Worm (Caenorhabditis elegans) whole organism, young adult: ENCODE data around the gene twk-32.
A peak's percentile ranks its signal among the peaks of the same experiment; 100 is the strongest.

Experiments
- C17E4.6 ChIP-seq: fragments of 200-800 bp; sonication (Bioruptor generic); IDR thresholded peaks from 2 replicates; pipeline ENCODE4 v1.3.6; 2022; ENCODE audit warnings: missing genetic modification reagents, missing genetic modification characterization, missing compliant biosample characterization
- F22D6.2 ChIP-seq: sonication (generic microtip); optimal IDR thresholded peaks from 2 replicates; lab custom pipeline; 2016; ENCODE audit warnings: mild to moderate bottlenecking, missing genetic modification characterization, missing compliant biosample characterization
- F23B12.7 ChIP-seq: sonication (generic microtip); optimal IDR thresholded peaks from 2 replicates; lab custom pipeline; 2017; ENCODE audit warnings: missing genetic modification characterization, mild to moderate bottlenecking, missing compliant biosample characterization, antibody characterized with exemption, moderate library complexity; ENCODE audit not compliant: insufficient read depth
- F52B5.7 ChIP-seq: sonication (generic microtip); optimal IDR thresholded peaks from 2 replicates; lab custom pipeline; 2016; ENCODE audit warnings: mild to moderate bottlenecking, missing genetic modification characterization, missing compliant biosample characterization
- F57A8.1 ChIP-seq: fragments of 200-800 bp; sonication (Bioruptor generic); optimal IDR thresholded peaks from 2 replicates; lab custom pipeline; 2018; ENCODE audit warnings: mild to moderate bottlenecking, missing genetic modification characterization, moderate library complexity, missing compliant biosample characterization
- Y56A3A.18 ChIP-seq: fragments of 200-800 bp; sonication (Bioruptor generic); IDR thresholded peaks from 2 replicates; pipeline ENCODE4 v1.3.6; 2022; ENCODE audit warnings: missing genetic modification reagents, missing genetic modification characterization, missing compliant biosample characterization
- athp-1 ChIP-seq: sonication (generic microtip); optimal IDR thresholded peaks from 2 replicates; lab custom pipeline; 2017; ENCODE audit warnings: mild to moderate bottlenecking, missing genetic modification characterization, missing compliant biosample characterization
- attf-5 ChIP-seq: fragments of 200-800 bp; sonication (Bioruptor generic); optimal IDR thresholded peaks from 2 replicates; lab custom pipeline; 2018; ENCODE audit warnings: mild to moderate bottlenecking, missing genetic modification characterization, missing compliant biosample characterization
- attf-6 ChIP-seq: fragments of 200-800 bp; sonication (Bioruptor generic); IDR thresholded peaks from 2 replicates; pipeline ENCODE4 v1.3.6; 2022; ENCODE audit warnings: missing genetic modification reagents, missing genetic modification characterization, missing compliant biosample characterization
- ccch-3 ChIP-seq: fragments of 200-800 bp; sonication (Bioruptor generic); optimal IDR thresholded peaks from 2 replicates; lab custom pipeline; 2018; ENCODE audit warnings: mild to moderate bottlenecking, missing genetic modification characterization, missing compliant biosample characterization
- cebp-1 ChIP-seq, 2 experiments: fragments of 200-800 bp in 1 of 2; sonication (Bioruptor generic) in 1 of 2; sonication (generic microtip) in 1 of 2; IDR thresholded peaks in 1 of 2; optimal IDR thresholded peaks in 1 of 2; 2 replicates each; pipeline versions ENCODE4 v1.3.6 to Lab custom; 2017 to 2022; ENCODE audit warnings: missing compliant biosample characterization in 2 of 2, missing genetic modification characterization in 2 of 2, mild to moderate bottlenecking in 1 of 2, missing genetic modification reagents in 1 of 2, moderate library complexity in 1 of 2
- cebp-2 ChIP-seq: fragments of 200-800 bp; sonication (Bioruptor generic); IDR thresholded peaks from 2 replicates; pipeline ENCODE4 v1.3.6; 2022; ENCODE audit warnings: missing genetic modification characterization, missing compliant biosample characterization
- ceh-58 ChIP-seq: fragments of 200-800 bp; sonication (Bioruptor generic); IDR thresholded peaks from 2 replicates; pipeline ENCODE4 v1.3.6; 2022; ENCODE audit warnings: missing genetic modification characterization, missing compliant biosample characterization
- dox-1 ChIP-seq: fragments of 200-800 bp; sonication (Bioruptor generic); IDR thresholded peaks from 2 replicates; pipeline ENCODE4 v1.3.6; 2022; ENCODE audit warnings: missing genetic modification reagents, missing genetic modification characterization, missing compliant biosample characterization
- egl-44 ChIP-seq: fragments of 200-800 bp; sonication (Bioruptor generic); IDR thresholded peaks from 2 replicates; pipeline ENCODE4 v1.3.6; 2022; ENCODE audit warnings: missing genetic modification reagents, missing genetic modification characterization, missing compliant biosample characterization
- egrh-3 ChIP-seq: fragments of 200-800 bp; sonication (Bioruptor generic); IDR thresholded peaks from 2 replicates; pipeline ENCODE4 v1.3.6; 2022; ENCODE audit warnings: missing genetic modification reagents, missing genetic modification characterization, missing compliant biosample characterization
- ets-4 ChIP-seq: fragments of 200-800 bp; sonication (Bioruptor generic); optimal IDR thresholded peaks from 2 replicates; lab custom pipeline; 2018; ENCODE audit warnings: mild to moderate bottlenecking, missing genetic modification characterization, missing compliant biosample characterization
- fkh-3 ChIP-seq: sonication (generic microtip); optimal IDR thresholded peaks from 2 replicates; lab custom pipeline; 2016; ENCODE audit warnings: mild to moderate bottlenecking, missing genetic modification characterization, missing compliant biosample characterization
- him-1 ChIP-seq: sonication (generic microtip); optimal IDR thresholded peaks from 2 replicates; lab custom pipeline; 2016; ENCODE audit warnings: missing genotype, missing genetic modification reagents, missing genetic modification characterization, missing compliant biosample characterization
- hmg-1.2 ChIP-seq: fragments of 200-800 bp; sonication (Bioruptor generic); IDR thresholded peaks from 2 replicates; pipeline ENCODE4 v1.3.6; 2022; ENCODE audit warnings: missing genetic modification reagents, missing genetic modification characterization, missing compliant biosample characterization
- hrde-1 ChIP-seq: sonication (generic microtip); optimal IDR thresholded peaks from 2 replicates; lab custom pipeline; 2016; ENCODE audit warnings: missing genetic modification characterization, mild to moderate bottlenecking, missing compliant biosample characterization, moderate library complexity, missing genotype, missing genetic modification reagents, borderline replicate concordance
- hsf-1 ChIP-seq: fragments of 200-800 bp; sonication (Bioruptor generic); IDR thresholded peaks from 2 replicates; pipeline ENCODE4 v1.3.6; 2022; ENCODE audit warnings: missing genetic modification reagents, missing genetic modification characterization, missing compliant biosample characterization
- let-607 ChIP-seq, 2 experiments: fragments of 200-800 bp in 1 of 2; sonication (Bioruptor generic) in 1 of 2; sonication (generic microtip) in 1 of 2; optimal IDR thresholded peaks; 2 replicates each; lab custom pipeline; 2016 to 2018; ENCODE audit warnings: mild to moderate bottlenecking in 2 of 2, missing compliant biosample characterization in 2 of 2, missing genetic modification characterization in 2 of 2, moderate library complexity in 2 of 2, missing genotype in 1 of 2
- madf-3 ChIP-seq: fragments of 200-800 bp; sonication (Bioruptor generic); IDR thresholded peaks from 2 replicates; pipeline ENCODE4 v1.3.6; 2022; ENCODE audit warnings: missing genetic modification reagents, missing genetic modification characterization, missing compliant biosample characterization
- nfyb-1 ChIP-seq: fragments of 200-800 bp; sonication (Bioruptor generic); IDR thresholded peaks from 2 replicates; pipeline ENCODE4 v1.3.6; 2022; ENCODE audit warnings: missing genetic modification reagents, missing genetic modification characterization, missing compliant biosample characterization
- nhr-120 ChIP-seq: fragments of 200-800 bp; sonication (Bioruptor generic); IDR thresholded peaks from 2 replicates; pipeline ENCODE4 v1.3.6; 2022; ENCODE audit warnings: missing genetic modification characterization, missing compliant biosample characterization
- nhr-179 ChIP-seq: sonication (generic microtip); optimal IDR thresholded peaks from 2 replicates; lab custom pipeline; 2016; ENCODE audit warnings: mild to moderate bottlenecking, missing genetic modification characterization, missing compliant biosample characterization
- nhr-27 ChIP-seq: fragments of 200-800 bp; sonication (Bioruptor generic); optimal IDR thresholded peaks from 2 replicates; lab custom pipeline; 2018; ENCODE audit warnings: mild to moderate bottlenecking, missing genetic modification characterization, moderate library complexity, missing compliant biosample characterization
- nhr-80 ChIP-seq: sonication (generic microtip); optimal IDR thresholded peaks from 2 replicates; lab custom pipeline; 2016; ENCODE audit warnings: missing genetic modification characterization, missing compliant biosample characterization
- pbrm-1 ChIP-seq: fragments of 200-800 bp; sonication (Bioruptor generic); IDR thresholded peaks from 2 replicates; pipeline ENCODE4 v1.3.6; 2022; ENCODE audit warnings: missing genetic modification reagents, missing genetic modification characterization, missing compliant biosample characterization
- rec-8 ChIP-seq, 2 experiments: sonication (generic microtip); optimal IDR thresholded peaks; 2 replicates each; lab custom pipeline; 2016; ENCODE audit warnings: mild to moderate bottlenecking in 2 of 2, missing genetic modification characterization in 2 of 2, missing genetic modification reagents in 2 of 2, missing genotype in 2 of 2, missing biosample characterization in 1 of 2, missing compliant biosample characterization in 1 of 2, moderate library complexity in 1 of 2
- snpc-1.3 ChIP-seq: sonication (generic microtip); optimal IDR thresholded peaks from 2 replicates; lab custom pipeline; 2017; ENCODE audit warnings: missing genetic modification characterization, mild to moderate bottlenecking, missing compliant biosample characterization, antibody characterized with exemption, moderate library complexity, missing genotype, missing genetic modification reagents; ENCODE audit not compliant: insufficient read depth
- sptf-2 ChIP-seq: fragments of 200-800 bp; sonication (Bioruptor generic); optimal IDR thresholded peaks from 2 replicates; lab custom pipeline; 2018; ENCODE audit warnings: mild to moderate bottlenecking, missing genetic modification characterization, missing compliant biosample characterization
- zfh-2 ChIP-seq: fragments of 200-800 bp; sonication (Bioruptor generic); conservative IDR thresholded peaks from 2 replicates; pipeline ENCODE4 v1.3.6; 2022; ENCODE audit warnings: missing genetic modification reagents, missing genetic modification characterization, missing compliant biosample characterization
- zim-3 ChIP-seq: sonication (generic microtip); optimal IDR thresholded peaks from 2 replicates; lab custom pipeline; 2017; ENCODE audit warnings: mild to moderate bottlenecking, missing genetic modification characterization, moderate library complexity, missing compliant biosample characterization

Gene twk-32

DNA sequence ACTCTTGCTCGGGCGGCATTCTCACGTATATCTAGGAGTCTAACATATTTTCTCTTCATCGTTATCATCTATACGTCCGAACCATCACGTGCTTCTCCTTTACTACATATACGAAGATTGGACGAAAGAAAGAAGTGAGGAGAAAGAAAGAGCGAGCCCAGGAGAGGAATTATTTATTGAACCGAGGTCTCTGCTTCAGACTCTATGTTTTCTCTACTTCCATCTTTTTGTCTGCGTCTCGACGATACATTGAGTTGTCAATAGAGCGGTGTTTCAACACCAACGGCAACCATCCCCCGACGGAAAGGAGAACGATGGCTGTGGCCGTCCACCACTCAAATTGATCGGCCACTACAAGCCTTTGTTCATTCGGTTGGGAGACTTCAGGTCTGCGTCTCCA lies 7.1 kb upstream of the twk-32 start (continued):
- TF ChIP-seq ccch-3 (GFP tag; lab: Kevin White, UChicago) (no peak), hrde-1 (tag; lab: Kevin White, UChicago) (no peak), nhr-27 (no peak), madf-3 (no peak)

DNA sequence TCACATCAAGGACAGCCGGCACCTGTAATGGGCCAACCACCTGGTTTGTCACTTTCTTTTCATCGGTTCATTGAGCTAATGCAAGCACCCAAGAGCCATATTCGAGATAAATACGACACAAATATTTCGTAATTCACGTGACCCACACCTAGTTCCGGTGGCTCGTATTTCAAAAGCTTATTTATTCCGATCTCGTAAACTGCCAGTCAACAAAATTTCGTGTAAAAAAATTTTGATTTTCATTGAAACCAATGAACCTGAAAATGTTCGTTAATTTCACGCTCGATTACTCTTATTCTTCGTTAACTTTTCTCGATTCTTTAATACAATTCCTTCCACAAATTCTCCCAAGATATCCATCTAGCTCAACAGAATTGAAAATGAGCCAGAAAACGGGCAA lies 6.3 kb upstream of the twk-32 start:
- no peak for TF ChIP-seq hsf-1 (GFP tag; lab: Robert Waterston, UW)
- TF ChIP-seq cebp-1 (GFP tag; IDR thresholded peaks at IDR 0.05; lab: Robert Waterston, UW), result no peak
- peak; percentile 57 for TF ChIP-seq cebp-1 (tag; optimal IDR thresholded peaks at IDR 0.05; lab: Kevin White, UChicago)
- TF ChIP-seq, all 124 proteins: peak for 1

DNA sequence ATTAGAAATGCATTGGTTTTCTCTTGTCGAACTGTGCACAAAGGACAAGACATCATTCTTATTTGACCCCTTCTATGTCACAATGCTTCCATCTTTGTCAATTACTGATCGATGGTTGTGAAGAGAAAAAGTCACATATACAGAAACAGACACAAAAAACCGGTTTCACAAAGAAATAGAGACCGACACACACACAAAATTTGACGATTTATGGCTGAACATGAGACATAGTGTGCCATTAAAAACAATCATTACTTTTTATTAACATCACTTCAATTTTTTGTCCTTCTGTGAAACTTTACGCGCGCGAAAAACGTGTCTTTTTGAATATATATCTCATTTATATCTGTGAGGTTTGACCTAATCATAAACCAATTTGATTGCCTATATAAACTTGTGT lies 5.9 kb upstream of the twk-32 start:
- TF ChIP-seq nhr-179 (tag; lab: Kevin White, UChicago) (no peak), Y56A3A.18 (GFP tag; lab: Robert Waterston, UW) (no peak), fkh-3 (tag; lab: Kevin White, UChicago) (no peak), cebp-2 (GFP tag; lab: Robert Waterston, UW) (no peak), hmg-1.2 (GFP tag; lab: Robert Waterston, UW) (no peak), athp-1 (tag; lab: Kevin White, UChicago) (no peak), egrh-3 (no peak), egl-44 (GFP tag; lab: Robert Waterston, UW) (no peak), F22D6.2 (tag; lab: Kevin White, UChicago) (no peak), sptf-2 (GFP tag; lab: Kevin White, UChicago) (no peak), C17E4.6 (GFP tag; lab: Robert Waterston, UW) (no peak), ceh-58 (no peak), nfyb-1 (no peak)

DNA sequence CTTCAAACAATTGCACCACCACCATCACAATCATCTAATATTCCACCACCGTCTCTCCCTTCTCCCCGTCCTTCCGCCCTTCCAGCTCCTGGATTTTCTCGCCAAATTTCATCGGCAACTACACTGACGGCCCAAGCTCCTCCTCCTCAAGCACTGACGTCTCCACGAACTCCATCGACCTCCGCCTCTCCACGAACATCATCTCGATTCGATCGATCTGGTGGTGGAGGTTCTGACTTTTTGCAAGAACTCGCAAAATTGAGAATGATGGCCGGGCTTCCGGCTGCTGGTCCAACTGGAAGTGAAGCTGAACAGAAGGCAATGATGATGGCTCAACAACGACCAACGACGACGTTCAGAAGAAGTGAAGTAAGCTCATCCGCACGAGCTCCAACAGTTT lies 2.4 kb upstream of the twk-32 start:
- TF ChIP-seq zfh-2 (peak; percentile 72), F52B5.7 (tag; lab: Kevin White, UChicago) (no peak), dox-1 (GFP tag; lab: Robert Waterston, UW) (0 out of 2 replicates have a peak, but pooled peaks have one; percentile 38), snpc-1.3 (tag; lab: Kevin White, UChicago) (no peak)

DNA sequence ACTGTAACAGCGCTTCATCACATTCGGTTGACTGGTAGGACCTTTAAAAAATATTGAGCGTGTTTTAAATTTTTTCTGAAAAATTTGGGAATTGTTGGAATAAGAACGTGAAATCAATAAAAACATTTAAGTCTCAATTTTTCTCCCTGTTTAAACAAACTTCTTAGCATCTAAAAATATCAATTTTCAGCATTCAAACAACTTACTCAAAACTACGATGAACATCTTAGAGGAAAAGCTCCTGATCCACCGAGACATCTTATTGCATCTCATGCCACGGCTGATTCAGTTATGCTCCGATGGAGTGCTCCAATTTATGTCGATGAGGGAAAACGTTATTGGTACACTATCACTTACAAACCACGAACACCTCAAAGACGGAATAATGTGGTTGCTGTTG lies 2.7 kb downstream of the twk-32 start:
- TF ChIP-seq nhr-80 (tag; lab: Kevin White, UChicago) (no peak), ets-4 (no peak), F57A8.1 (GFP tag; lab: Kevin White, UChicago) (no peak)

DNA sequence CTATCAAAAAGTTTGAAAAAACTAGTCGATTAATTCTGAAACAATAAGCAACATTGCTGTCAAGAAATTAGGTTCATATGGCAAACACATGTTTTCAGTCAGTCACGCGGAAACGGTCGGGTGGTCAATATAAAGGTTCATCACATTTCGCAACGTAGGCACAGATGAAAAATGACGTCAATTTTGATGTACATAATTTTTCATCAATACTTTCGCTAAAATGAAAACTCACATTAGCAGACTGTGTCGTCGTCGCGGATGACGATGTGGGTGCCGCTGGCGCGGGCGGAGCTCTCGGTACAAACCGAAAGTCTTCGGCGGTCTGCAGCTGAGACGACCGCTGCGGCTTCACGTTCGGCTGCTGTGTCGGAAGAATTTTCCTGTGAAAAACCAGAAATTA lies 7.5 kb downstream of the twk-32 start, which contains the start of gene swan-2:
Gene swan-2, minus strand, starts transcription at position 380 of the 400 bp plus-strand sequence.
- TF ChIP-seq attf-5 (GFP tag; lab: Kevin White, UChicago) (peak; percentile 11), zim-3 (tag; lab: Kevin White, UChicago) (no peak), pbrm-1 (GFP tag; lab: Robert Waterston, UW) (no peak), nhr-120 (GFP tag; lab: Robert Waterston, UW) (no peak), zfh-2 (peak; percentile 83), rec-8 (tag; optimal IDR thresholded peaks at IDR 0.05; lab: Kevin White, UChicago) (no peak), cebp-1 (GFP tag; IDR thresholded peaks at IDR 0.05; lab: Robert Waterston, UW) (peak; percentile 84), cebp-1 (tag; optimal IDR thresholded peaks at IDR 0.05; lab: Kevin White, UChicago) (peak; percentile 91), sptf-2 (GFP tag; lab: Kevin White, UChicago) (no peak), attf-6 (no peak), egrh-3 (peak; percentile 46; the same call in 1 of the 2 replicates), him-1 (no peak), F23B12.7 (tag; lab: Kevin White, UChicago) (no peak), Y56A3A.18 (GFP tag; lab: Robert Waterston, UW) (no peak), let-607 (tag; optimal IDR thresholded peaks at IDR 0.05; lab: Kevin White, UChicago) (no peak)
